Fruit fly (Drosophila melanogaster) whole organism, embryonic: ENCODE measurements around the gene CG13654.

ENCODE experiments used
- B-H1 ChIP-seq: fragments of 200-800 bp; sonication (Bioruptor generic); IDR thresholded peaks from 3 replicates; pipeline ENCODE4 v1.3.6; 2022; ENCODE audit warnings: missing biosample characterization, missing genetic modification characterization
- CG12659 ChIP-seq: fragments of 200-800 bp; sonication (Bioruptor generic); optimal IDR thresholded peaks from 3 replicates; lab custom pipeline; 2017; ENCODE audit warnings: mild to moderate bottlenecking, missing biosample characterization, missing genetic modification reagents, missing genetic modification characterization
- CG13894 ChIP-seq: fragments of 200-800 bp; sonication (Bioruptor generic); optimal IDR thresholded peaks from 3 replicates; lab custom pipeline; 2018; ENCODE audit warnings: missing biosample characterization, mild to moderate bottlenecking, missing genetic modification characterization, moderate library complexity
- CG15073 ChIP-seq: fragments of 200-800 bp; sonication (Bioruptor generic); optimal IDR thresholded peaks from 2 replicates; lab custom pipeline; 2016; ENCODE audit warnings: missing biosample characterization, missing genetic modification characterization
- CG16815 ChIP-seq: fragments of 200-800 bp; sonication (Bioruptor generic); optimal IDR thresholded peaks from 3 replicates; lab custom pipeline; 2017; ENCODE audit warnings: missing biosample characterization, mild to moderate bottlenecking, missing genetic modification characterization
- CG17612 ChIP-seq: fragments of 200-800 bp; sonication (Bioruptor generic); IDR thresholded peaks from 2 replicates; pipeline ENCODE4 v1.3.6; 2022; ENCODE audit warnings: missing biosample characterization, missing genetic modification characterization
- CG17802 ChIP-seq: fragments of 200-800 bp; sonication (Bioruptor generic); optimal IDR thresholded peaks from 2 replicates; lab custom pipeline; 2018; ENCODE audit warnings: missing biosample characterization, mild to moderate bottlenecking, missing genetic modification characterization, moderate library complexity
- CG18476 ChIP-seq: fragments of 200-800 bp; sonication (Bioruptor generic); optimal IDR thresholded peaks from 2 replicates; lab custom pipeline; 2016; ENCODE audit warnings: missing biosample characterization, mild to moderate bottlenecking, missing genetic modification characterization
- CG30431 ChIP-seq: fragments of 200-800 bp; sonication (Bioruptor generic); optimal IDR thresholded peaks from 2 replicates; lab custom pipeline; 2017; ENCODE audit warnings: missing biosample characterization, missing genetic modification characterization
- CG31224 ChIP-seq: fragments of 200-800 bp; sonication (Bioruptor generic); IDR thresholded peaks from 2 replicates; pipeline ENCODE4 v1.3.6; 2022; ENCODE audit warnings: missing biosample characterization, missing genetic modification characterization
- CG3163 ChIP-seq: fragments of 200-800 bp; sonication (Bioruptor generic); optimal IDR thresholded peaks from 3 replicates; lab custom pipeline; 2016; ENCODE audit warnings: missing biosample characterization, missing genetic modification characterization
- CG32767 ChIP-seq: fragments of 200-800 bp; sonication (Bioruptor generic); IDR thresholded peaks from 2 replicates; pipeline ENCODE4 v1.3.6; 2022; ENCODE audit warnings: missing biosample characterization, missing genetic modification characterization
- CG3407 ChIP-seq: fragments of 200-800 bp; sonication (Bioruptor generic); optimal IDR thresholded peaks from 2 replicates; lab custom pipeline; 2018; ENCODE audit warnings: missing biosample characterization, mild to moderate bottlenecking, missing genetic modification characterization
- CG43689 ChIP-seq: fragments of 200-800 bp; sonication (Bioruptor generic); IDR thresholded peaks from 2 replicates; pipeline ENCODE4 v1.3.6; 2022; ENCODE audit warnings: missing biosample characterization, missing genetic modification characterization
- CG4404 ChIP-seq: fragments of 200-800 bp; sonication (Bioruptor generic); IDR thresholded peaks from 2 replicates; pipeline ENCODE4 v1.3.6; 2022; ENCODE audit warnings: missing biosample characterization, missing genetic modification characterization
- CG4707 ChIP-seq: fragments of 200-800 bp; sonication (Bioruptor generic); optimal IDR thresholded peaks from 2 replicates; lab custom pipeline; 2018; ENCODE audit warnings: missing biosample characterization, mild to moderate bottlenecking, missing genetic modification characterization, moderate library complexity
- CG7556 ChIP-seq: fragments of 200-800 bp; sonication (Bioruptor generic); optimal IDR thresholded peaks from 2 replicates; lab custom pipeline; 2017; ENCODE audit warnings: missing biosample characterization, mild to moderate bottlenecking, missing genetic modification characterization
- CG9609 ChIP-seq: fragments of 200-800 bp; sonication (Bioruptor generic); optimal IDR thresholded peaks from 3 replicates; lab custom pipeline; 2016; ENCODE audit warnings: missing biosample characterization, missing genetic modification characterization
- Chrac-16 ChIP-seq: fragments of 200-800 bp; sonication (Bioruptor generic); optimal IDR thresholded peaks from 3 replicates; lab custom pipeline; 2016; ENCODE audit warnings: missing biosample characterization, missing genetic modification characterization
- CoRest ChIP-seq: fragments of 200-800 bp; sonication (Bioruptor generic); optimal IDR thresholded peaks from 3 replicates; lab custom pipeline; 2018; ENCODE audit warnings: missing biosample characterization, mild to moderate bottlenecking, missing genetic modification characterization, moderate library complexity
- CrebB ChIP-seq: fragments of 200-800 bp; sonication (Bioruptor generic); optimal IDR thresholded peaks from 3 replicates; lab custom pipeline; 2018; ENCODE audit warnings: missing biosample characterization, mild to moderate bottlenecking, missing genetic modification characterization
- Dbx ChIP-seq: fragments of 200-800 bp; sonication (Bioruptor generic); IDR thresholded peaks from 3 replicates; pipeline ENCODE4 v1.3.6; 2022; ENCODE audit warnings: missing biosample characterization, missing genetic modification characterization
- Deaf1 ChIP-seq: fragments of 200-800 bp; optimal IDR thresholded peaks from 3 replicates; lab custom pipeline; 2019; ENCODE audit warnings: missing biosample characterization, mild to moderate bottlenecking, missing genetic modification characterization, moderate library complexity
- Dek ChIP-seq: fragments of 200-800 bp; sonication (Bioruptor generic); optimal IDR thresholded peaks from 3 replicates; lab custom pipeline; 2019; ENCODE audit warnings: missing biosample characterization, mild to moderate bottlenecking, missing genetic modification characterization, moderate library complexity
- Dref ChIP-seq: fragments of 200-800 bp; sonication (Bioruptor generic); IDR thresholded peaks from 2 replicates; pipeline ENCODE4 v1.3.6; 2022; ENCODE audit warnings: missing biosample characterization, missing genetic modification characterization
- Drgx ChIP-seq: fragments of 200-800 bp; sonication (Bioruptor generic); IDR thresholded peaks from 2 replicates; pipeline ENCODE4 v1.3.6; 2022; ENCODE audit warnings: missing biosample characterization, missing genetic modification characterization
- Fer3 ChIP-seq: fragments of 200-800 bp; sonication (Bioruptor generic); optimal IDR thresholded peaks from 2 replicates; lab custom pipeline; 2018; ENCODE audit warnings: missing biosample characterization, mild to moderate bottlenecking, missing genetic modification characterization, moderate library complexity
- Gsc ChIP-seq: fragments of 200-800 bp; sonication (Bioruptor generic); IDR thresholded peaks from 2 replicates; pipeline ENCODE4 v1.3.6; 2022; ENCODE audit warnings: missing biosample characterization, missing genetic modification characterization
- H15 ChIP-seq: fragments of 200-800 bp; sonication (Bioruptor generic); IDR thresholded peaks from 3 replicates; pipeline ENCODE4 v1.3.6; 2022; ENCODE audit warnings: missing biosample characterization, missing genetic modification characterization
- MBD-R2 ChIP-seq: fragments of 200-800 bp; sonication (Bioruptor generic); IDR thresholded peaks from 2 replicates; pipeline ENCODE4 v1.3.6; 2022; ENCODE audit warnings: missing biosample characterization, missing genetic modification characterization
- NfI ChIP-seq: fragments of 200-800 bp; sonication (Bioruptor generic); optimal IDR thresholded peaks from 3 replicates; lab custom pipeline; 2018; ENCODE audit warnings: missing biosample characterization, mild to moderate bottlenecking, missing genetic modification characterization, moderate library complexity
- PHDP ChIP-seq: fragments of 200-800 bp; sonication (Bioruptor generic); optimal IDR thresholded peaks from 3 replicates; lab custom pipeline; 2018; ENCODE audit warnings: missing biosample characterization, mild to moderate bottlenecking, missing genetic modification characterization, moderate library complexity
- Rfx ChIP-seq: fragments of 200-800 bp; sonication (Bioruptor generic); IDR thresholded peaks from 2 replicates; pipeline ENCODE4 v1.3.6; 2022; ENCODE audit warnings: missing biosample characterization, missing genetic modification characterization
- ap ChIP-seq: fragments of 200-800 bp; sonication (Bioruptor generic); IDR thresholded peaks from 2 replicates; pipeline ENCODE4 v1.3.6; 2022; ENCODE audit warnings: missing biosample characterization, missing genetic modification characterization
- dan ChIP-seq: fragments of 200-800 bp; sonication (Bioruptor generic); IDR thresholded peaks from 2 replicates; pipeline ENCODE4 v1.3.6; 2022; ENCODE audit warnings: missing biosample characterization, missing genetic modification characterization
- dpn ChIP-seq, 2 experiments: fragments of 200-800 bp; sonication (Bioruptor generic); optimal IDR thresholded peaks; 3 replicates each; lab custom pipeline; 2016; ENCODE audit warnings: missing biosample characterization in 2 of 2, missing genetic modification characterization in 2 of 2
- emc ChIP-seq: fragments of 200-800 bp; sonication (Bioruptor generic); optimal IDR thresholded peaks from 2 replicates; lab custom pipeline; 2016; ENCODE audit warnings: missing biosample characterization, missing genetic modification characterization
- ftz-f1 ChIP-seq: fragments of 200-800 bp; sonication (Bioruptor generic); optimal IDR thresholded peaks from 2 replicates; lab custom pipeline; 2016; ENCODE audit warnings: missing biosample characterization, missing genetic modification characterization
- gro ChIP-seq: fragments of 200-800 bp; sonication (Bioruptor generic); optimal IDR thresholded peaks from 2 replicates; lab custom pipeline; 2016; ENCODE audit warnings: missing biosample characterization, missing genetic modification characterization
- ham ChIP-seq: fragments of 200-800 bp; sonication (Bioruptor generic); IDR thresholded peaks from 2 replicates; pipeline ENCODE4 v1.3.6; 2022; ENCODE audit warnings: missing biosample characterization, missing genetic modification characterization
- mam ChIP-seq: fragments of 200-800 bp; sonication (Bioruptor generic); optimal IDR thresholded peaks from 3 replicates; lab custom pipeline; 2016; ENCODE audit warnings: missing biosample characterization, missing genetic modification characterization
- peb ChIP-seq: fragments of 200-800 bp; sonication (Bioruptor generic); IDR thresholded peaks from 2 replicates; pipeline ENCODE4 v1.3.6; 2022; ENCODE audit warnings: missing biosample characterization, missing genetic modification characterization
- pita ChIP-seq: fragments of 200-800 bp; sonication (Bioruptor generic); optimal IDR thresholded peaks from 2 replicates; lab custom pipeline; 2017; ENCODE audit warnings: missing biosample characterization, mild to moderate bottlenecking, missing genetic modification characterization
- pzg ChIP-seq: fragments of 200-800 bp; sonication (Bioruptor generic); optimal IDR thresholded peaks from 3 replicates; lab custom pipeline; 2018; ENCODE audit warnings: missing biosample characterization, mild to moderate bottlenecking, missing genetic modification characterization, moderate library complexity
- sens-2 ChIP-seq: fragments of 200-800 bp; sonication (Bioruptor generic); IDR thresholded peaks from 2 replicates; pipeline ENCODE4 v1.3.6; 2022; ENCODE audit warnings: missing biosample characterization, missing genetic modification characterization
- sima ChIP-seq: fragments of 200-800 bp; sonication (Bioruptor generic); optimal IDR thresholded peaks from 2 replicates; lab custom pipeline; 2016; ENCODE audit warnings: missing biosample characterization, missing genetic modification characterization
- so ChIP-seq: fragments of 200-800 bp; sonication (Bioruptor generic); IDR thresholded peaks from 3 replicates; pipeline ENCODE4 v1.3.6; 2022; ENCODE audit warnings: missing biosample characterization, missing genetic modification characterization
- ssp ChIP-seq: fragments of 200-800 bp; sonication (Bioruptor generic); IDR thresholded peaks from 2 replicates; pipeline ENCODE4 v1.3.6; 2022; ENCODE audit warnings: missing biosample characterization, missing genetic modification characterization
- trh ChIP-seq: fragments of 200-800 bp; sonication (Bioruptor generic); optimal IDR thresholded peaks from 2 replicates; lab custom pipeline; 2016; ENCODE audit warnings: missing biosample characterization, missing genetic modification characterization
- vnd ChIP-seq: fragments of 200-800 bp; sonication (Bioruptor generic); IDR thresholded peaks from 3 replicates; pipeline ENCODE4 v1.3.6; 2022; ENCODE audit warnings: missing biosample characterization, missing genetic modification characterization; ENCODE audit not compliant: partially characterized antibody
- zfh1 ChIP-seq: fragments of 200-800 bp; sonication (Bioruptor generic); IDR thresholded peaks from 3 replicates; pipeline ENCODE4 v1.3.6; 2022; ENCODE audit warnings: missing biosample characterization, missing genetic modification characterization

CG13654 gene

dm6 chr3R:25207405-25208003 lies 7.9 kb downstream of the CG13654 start (continued):
- TF ChIP-seq Drgx (GFP tag; lab: Robert Waterston, UW) (peak; percentile 88), pzg (GFP tag; lab: Kevin White, UChicago) (no peak), CG13894 (no peak), so (peak; percentile 76; the same call in 1 of the 3 replicates), mam (GFP tag; lab: Kevin White, UChicago) (peak; percentile 36), sima (GFP tag; lab: Kevin White, UChicago) (no peak), peb (GFP tag; lab: Robert Waterston, UW) (peak; percentile 53), H15 (GFP tag; lab: Robert Waterston, UW) (peak; percentile 58; the same call in 2 of the 3 replicates), CG17612 (GFP tag; lab: Robert Waterston, UW) (0 out of 2 replicates have a peak, but pooled peaks have one; percentile 14), PHDP (tag; lab: Kevin White, UChicago) (peak; percentile 80), dan (no peak), Dref (GFP tag; lab: Robert Waterston, UW) (no peak), vnd (GFP tag; lab: Robert Waterston, UW) (no peak), Deaf1 (tag; lab: Kevin White, UChicago) (peak; percentile 49), Fer3 (peak; percentile 72), ap (peak; percentile 21; the same call in 1 of the 2 replicates), CoRest (peak; percentile 80), Chrac-16 (GFP tag; lab: Kevin White, UChicago) (peak; percentile 68), CG12659 (GFP tag; lab: Kevin White, UChicago) (peak; percentile 69), Gsc (no peak), ham (GFP tag; lab: Robert Waterston, UW) (no peak), ftz-f1 (GFP tag; lab: Kevin White, UChicago) (no peak), NfI (GFP tag; lab: Kevin White, UChicago) (peak; percentile 72), trh (peak; percentile 10), CrebB (tag; lab: Kevin White, UChicago) (peak; percentile 34), zfh1 (GFP tag; lab: Robert Waterston, UW) (peak; percentile 75), CG32767 (GFP tag; lab: Robert Waterston, UW) (peak; percentile 69), Rfx (GFP tag; lab: Robert Waterston, UW) (peak; percentile 66), Dbx (GFP tag; lab: Robert Waterston, UW) (0 out of 3 replicates have a peak, but pooled peaks have one; percentile 10), CG3163 (GFP tag; lab: Kevin White, UChicago) (peak; percentile 1), CG7556 (peak; percentile 74), CG18476 (GFP tag; lab: Kevin White, UChicago) (peak; percentile 65), CG4404 (GFP tag; lab: Robert Waterston, UW) (peak; percentile 59), emc (GFP tag; lab: Kevin White, UChicago) (no peak), CG43689 (no peak), Dek (peak; percentile 64), CG15073 (GFP tag; lab: Kevin White, UChicago) (no peak), CG31224 (peak; percentile 39; the same call in 1 of the 2 replicates), CG17802 (tag; lab: Kevin White, UChicago) (peak; percentile 21), MBD-R2 (GFP tag; lab: Robert Waterston, UW) (0 out of 2 replicates have a peak, but pooled peaks have one; percentile 14), CG30431 (peak; percentile 29), CG3407 (GFP tag; lab: Kevin White, UChicago) (peak; percentile 63), dpn (GFP tag; optimal IDR thresholded peaks at IDR 0.05; lab: Kevin White, UChicago) (peak; percentile 41 to 70), CG16815 (GFP tag; lab: Kevin White, UChicago) (peak; percentile 60), ssp (peak; percentile 23; the same call in 1 of the 2 replicates), gro (no peak), CG9609 (no peak), B-H1 (peak; percentile 56), pita (GFP tag; lab: Kevin White, UChicago) (no peak), CG4707 (GFP tag; lab: Kevin White, UChicago) (peak; percentile 45), sens-2 (peak; percentile 32; the same call in 1 of the 2 replicates)
